Fruit fly (Drosophila melanogaster) whole organism, adult: ENCODE data around the gene Mst89B.
A peak's percentile ranks its signal among the peaks of the same experiment; 100 is the strongest.

Experiments
- CG11617 ChIP-seq: fragments of 200-800 bp; sonication (Bioruptor generic); optimal IDR thresholded peaks from 2 replicates; lab custom pipeline; 2017; ENCODE audit warnings: mild to moderate bottlenecking, missing biosample characterization, missing genetic modification reagents, missing genetic modification characterization
- CG12768 ChIP-seq: fragments of 200-800 bp; sonication (Bioruptor generic); optimal IDR thresholded peaks from 2 replicates; lab custom pipeline; 2017; ENCODE audit warnings: missing biosample characterization, missing genetic modification characterization, mild to moderate bottlenecking, moderate library complexity, missing genetic modification reagents
- CG14711 ChIP-seq: fragments of 200-800 bp; sonication (Bioruptor generic); optimal IDR thresholded peaks from 2 replicates; lab custom pipeline; 2018; ENCODE audit warnings: missing biosample characterization, mild to moderate bottlenecking, missing genetic modification characterization, moderate library complexity
- CG1620 ChIP-seq: fragments of 200-800 bp; sonication (Bioruptor generic); optimal IDR thresholded peaks from 2 replicates; lab custom pipeline; 2016; ENCODE audit warnings: missing biosample characterization, missing genetic modification characterization
- CG33017 ChIP-seq: fragments of 200-800 bp; sonication (Bioruptor generic); optimal IDR thresholded peaks from 2 replicates; lab custom pipeline; 2018; ENCODE audit warnings: missing biosample characterization, mild to moderate bottlenecking, missing genetic modification characterization, moderate library complexity
- CG5204 ChIP-seq: fragments of 200-800 bp; sonication (Bioruptor generic); optimal IDR thresholded peaks from 2 replicates; lab custom pipeline; 2016; ENCODE audit warnings: missing biosample characterization, missing genetic modification characterization
- CG7045 ChIP-seq: fragments of 200-800 bp; sonication (Bioruptor generic); optimal IDR thresholded peaks from 2 replicates; lab custom pipeline; 2017; ENCODE audit warnings: missing biosample characterization, mild to moderate bottlenecking, missing genetic modification characterization
- CG7101 ChIP-seq: fragments of 200-800 bp; sonication (Bioruptor generic); optimal IDR thresholded peaks from 2 replicates; lab custom pipeline; 2018; ENCODE audit warnings: missing biosample characterization, mild to moderate bottlenecking, missing genetic modification characterization, moderate library complexity
- Clk ChIP-seq: fragments of 200-800 bp; sonication (Bioruptor generic); optimal IDR thresholded peaks from 2 replicates; lab custom pipeline; 2017; ENCODE audit warnings: missing biosample characterization, missing genetic modification characterization
- Crg-1 ChIP-seq: fragments of 200-800 bp; sonication (Bioruptor generic); optimal IDR thresholded peaks from 2 replicates; lab custom pipeline; 2016; ENCODE audit warnings: missing biosample characterization, missing genetic modification characterization
- Hr96 ChIP-seq: fragments of 200-800 bp; sonication (Bioruptor generic); optimal IDR thresholded peaks from 2 replicates; lab custom pipeline; 2016; ENCODE audit warnings: missing biosample characterization, missing genetic modification characterization
- Mnt ChIP-seq: fragments of 200-800 bp; sonication (Bioruptor generic); optimal IDR thresholded peaks from 2 replicates; lab custom pipeline; 2016; ENCODE audit warnings: missing biosample characterization, mild to moderate bottlenecking, missing genetic modification characterization
- bab1 ChIP-seq: fragments of 200-800 bp; sonication (Bioruptor generic); optimal IDR thresholded peaks from 3 replicates; lab custom pipeline; 2019; ENCODE audit warnings: missing biosample characterization, mild to moderate bottlenecking, missing genetic modification characterization, moderate library complexity
- cic ChIP-seq: fragments of 200-800 bp; sonication (Bioruptor generic); optimal IDR thresholded peaks from 2 replicates; lab custom pipeline; 2017; ENCODE audit warnings: missing biosample characterization, mild to moderate bottlenecking, missing genetic modification characterization, moderate library complexity
- cnc ChIP-seq, 2 experiments: fragments of >200 bp; optimal IDR thresholded peaks; 2 replicates each; lab custom pipeline; 2017
- kay ChIP-seq: fragments of 200-800 bp; sonication (Bioruptor generic); peaks from one replicate; lab custom pipeline; 2016; ENCODE audit warnings: missing biosample characterization, missing genetic modification characterization, borderline replicate concordance
- ovo ChIP-seq: fragments of 200-800 bp; sonication (Bioruptor generic); optimal IDR thresholded peaks from 2 replicates; lab custom pipeline; 2016; ENCODE audit warnings: missing biosample characterization, missing genetic modification characterization
- pad ChIP-seq: fragments of 200-800 bp; sonication (Bioruptor generic); optimal IDR thresholded peaks from 3 replicates; lab custom pipeline; 2017; ENCODE audit warnings: missing biosample characterization, missing genetic modification characterization, mild to moderate bottlenecking, moderate library complexity, missing genetic modification reagents
- tj ChIP-seq: fragments of 200-800 bp; sonication (Bioruptor generic); optimal IDR thresholded peaks from 3 replicates; lab custom pipeline; 2017; ENCODE audit warnings: missing biosample characterization, mild to moderate bottlenecking, missing genetic modification characterization, moderate library complexity
- toe ChIP-seq: fragments of 200-800 bp; sonication (Bioruptor generic); optimal IDR thresholded peaks from 2 replicates; lab custom pipeline; 2016; ENCODE audit warnings: missing biosample characterization, missing genetic modification characterization

The Mst89B gene

dm6 chr3R:16284901-16285300 is 18.1 kb downstream of the Mst89B start:
- no peak for TF ChIP-seq bab1 (GFP tag; lab: Kevin White, UChicago)
- TF ChIP-seq cic = peak; percentile 56

- peak; percentile 95 for TF ChIP-seq kay
- TF ChIP-seq CG12768 (GFP tag; lab: Kevin White, UChicago) = no peak
- TF ChIP-seq cic = peak; percentile 37
- TF ChIP-seq Clk = no peak
Measured at dm6 chr3R:16285612-16286188, 18.9 kb downstream of the Mst89B start.

dm6 chr3R:16287171-16287570 is 20.4 kb downstream of the Mst89B start:
- TF ChIP-seq CG1620 (GFP tag; lab: Kevin White, UChicago) (no peak), Hr96 (no peak), Mnt (GFP tag; lab: Kevin White, UChicago) (no peak), CG7045 (GFP tag; lab: Kevin White, UChicago) (no peak), Crg-1 (GFP tag; lab: Kevin White, UChicago) (no peak), pad (GFP tag; lab: Kevin White, UChicago) (no peak), CG33017 (no peak), CG5204 (no peak), CG11617 (GFP tag; lab: Kevin White, UChicago) (no peak), ovo (GFP tag; lab: Kevin White, UChicago) (no peak), cic (no peak), toe (GFP tag; lab: Kevin White, UChicago) (no peak), CG12768 (GFP tag; lab: Kevin White, UChicago) (no peak), cnc (optimal IDR thresholded peaks at IDR 0.05; lab: Kevin White, UChicago) (no peak), CG14711 (tag; lab: Kevin White, UChicago) (no peak), CG7101 (no peak), tj (GFP tag; lab: Kevin White, UChicago) (no peak), kay (no peak), Clk (no peak)

dm6 chr3R:16287850-16288249 is 21.0 kb downstream of the Mst89B start:
- TF ChIP-seq CG12768 (GFP tag; lab: Kevin White, UChicago) (no peak), ovo (GFP tag; lab: Kevin White, UChicago) (peak; percentile 72), kay (peak; percentile 85)

- TF ChIP-seq CG33017 = no peak
- no peak for TF ChIP-seq pad (GFP tag; lab: Kevin White, UChicago)
- TF ChIP-seq CG14711 (tag; lab: Kevin White, UChicago) = no peak
- no peak for TF ChIP-seq CG7101
- no peak for TF ChIP-seq cnc (optimal IDR thresholded peaks at IDR 0.05; lab: Kevin White, UChicago)
- TF ChIP-seq CG11617 (GFP tag; lab: Kevin White, UChicago) = no peak
- TF ChIP-seq CG7045 (GFP tag; lab: Kevin White, UChicago) = no peak
- TF ChIP-seq Clk = no peak
- no peak for TF ChIP-seq Hr96
- no peak for TF ChIP-seq tj (GFP tag; lab: Kevin White, UChicago)
- TF ChIP-seq bab1 (GFP tag; lab: Kevin White, UChicago) = no peak
- TF ChIP-seq Mnt (GFP tag; lab: Kevin White, UChicago) = no peak
- no peak for TF ChIP-seq CG1620 (GFP tag; lab: Kevin White, UChicago)
- TF ChIP-seq ovo (GFP tag; lab: Kevin White, UChicago) = no peak
- TF ChIP-seq CG5204 = no peak
- TF ChIP-seq CG12768 (GFP tag; lab: Kevin White, UChicago) = no peak
- no peak for TF ChIP-seq kay
- TF ChIP-seq Crg-1 (GFP tag; lab: Kevin White, UChicago) = no peak
- TF ChIP-seq cic = no peak
Measured at dm6 chr3R:16288714-16289291, 22.0 kb downstream of the Mst89B start.

- TF ChIP-seq cic = no peak
- TF ChIP-seq CG12768 (GFP tag; lab: Kevin White, UChicago) = no peak
- no peak for TF ChIP-seq CG14711 (tag; lab: Kevin White, UChicago)
- no peak for TF ChIP-seq CG7101
- TF ChIP-seq Clk = no peak
- TF ChIP-seq ovo (GFP tag; lab: Kevin White, UChicago) = no peak
- no peak for TF ChIP-seq CG33017
- TF ChIP-seq Mnt (GFP tag; lab: Kevin White, UChicago) = peak; percentile 21
- TF ChIP-seq pad (GFP tag; lab: Kevin White, UChicago) = peak; percentile 17
- peak; percentile 17 for TF ChIP-seq CG11617 (GFP tag; lab: Kevin White, UChicago)
- no peak for TF ChIP-seq Hr96
- no peak for TF ChIP-seq CG7045 (GFP tag; lab: Kevin White, UChicago)
- TF ChIP-seq toe (GFP tag; lab: Kevin White, UChicago) = no peak
- no peak for TF ChIP-seq CG5204
- TF ChIP-seq bab1 (GFP tag; lab: Kevin White, UChicago) = no peak
- TF ChIP-seq kay = peak; percentile 75
- TF ChIP-seq tj (GFP tag; lab: Kevin White, UChicago) = no peak
- no peak for TF ChIP-seq Crg-1 (GFP tag; lab: Kevin White, UChicago)
- no peak for TF ChIP-seq cnc (optimal IDR thresholded peaks at IDR 0.05; lab: Kevin White, UChicago)
- peak; percentile 6 for TF ChIP-seq CG1620 (GFP tag; lab: Kevin White, UChicago)
Measured at dm6 chr3R:16290242-16290824, 23.5 kb downstream of the Mst89B start.
